Worm (Caenorhabditis elegans) whole organism, L4 larva: Measurements from ENCODE around the gene ostb-1.

Source experiments
- Y75B8A.6 ChIP-seq: fragments of 200-800 bp; sonication (Bioruptor generic); IDR thresholded peaks from 2 replicates; pipeline ENCODE4 v1.3.6; 2022; ENCODE audit warnings: missing genetic modification reagents, missing genetic modification characterization, missing compliant biosample characterization
- aha-1 ChIP-seq: fragments of 150-350 bp; peaks from one replicate; lab custom pipeline; 2014; ENCODE audit warnings: missing biosample characterization, missing genetic modification characterization
- hif-1 ChIP-seq, 2 experiments: sonication (generic microtip); optimal IDR thresholded peaks; 2 replicates each; lab custom pipeline; 2016 to 2017; ENCODE audit warnings: missing compliant biosample characterization in 2 of 2, missing genetic modification characterization in 2 of 2, missing genetic modification reagents in 2 of 2, missing genotype in 2 of 2, mild to moderate bottlenecking in 1 of 2
- hlh-11 ChIP-seq: fragments of 200-800 bp; sonication (Bioruptor generic); optimal IDR thresholded peaks from 2 replicates; lab custom pipeline; 2018; ENCODE audit warnings: mild to moderate bottlenecking, missing genetic modification characterization, missing compliant biosample characterization
- hlh-30 ChIP-seq: sonication (generic microtip); optimal IDR thresholded peaks from 2 replicates; lab custom pipeline; 2017; ENCODE audit warnings: antibody characterized with exemption, mild to moderate bottlenecking, missing genetic modification characterization, missing compliant biosample characterization; ENCODE audit not compliant: insufficient read depth
- lsy-2 ChIP-seq, 2 experiments: fragments of 150-350 bp in 1 of 2; sonication (generic microtip) in 1 of 2; optimal IDR thresholded peaks; 2 replicates each; lab custom pipeline; 2014 to 2017; ENCODE audit warnings: missing biosample characterization in 2 of 2, missing genetic modification characterization in 2 of 2
- nhr-11 ChIP-seq: fragments of 150-350 bp; optimal IDR thresholded peaks from 2 replicates; lab custom pipeline; 2014; ENCODE audit warnings: missing biosample characterization, missing genetic modification characterization
- unc-39 ChIP-seq: sonication (generic microtip); optimal IDR thresholded peaks from 2 replicates; lab custom pipeline; 2017; ENCODE audit warnings: missing biosample characterization, missing genetic modification characterization
- zfp-3 ChIP-seq: fragments of 200-800 bp; sonication (Bioruptor generic); conservative IDR thresholded peaks from 2 replicates; pipeline ENCODE4 v1.3.6; 2022; ENCODE audit warnings: missing genetic modification reagents, missing genetic modification characterization, missing compliant biosample characterization

ostb-1 gene

ce11 chrII:7900762-7901161 is 36.5 kb downstream of the ostb-1 start:
- TF ChIP-seq aha-1 (tag; lab: Kevin White, UChicago) (peak; percentile 92), zfp-3 (no peak)
- TF ChIP-seq, all 104 proteins: peak for 1

- TF ChIP-seq lsy-2 (tag; optimal IDR thresholded peaks at IDR 0.05; lab: Kevin White, UChicago) (no peak), hif-1 (tag; optimal IDR thresholded peaks at IDR 0.05; lab: Kevin White, UChicago) (no peak)
These were observed 37.7 kb downstream of the ostb-1 start for ce11 chrII:7901990-7902389.

ce11 chrII:7907539-7907997 is 43.3 kb downstream of the ostb-1 start, which contains the start of gene best-23:
best-23 (minus strand) TSS chrII:7907589.
- TF ChIP-seq hlh-30 (tag; lab: Kevin White, UChicago), result peak; percentile 45
- TF ChIP-seq nhr-11 (tag; lab: Kevin White, UChicago), result peak; percentile 6
- TF ChIP-seq hlh-11, result peak; percentile 22
- TF ChIP-seq Y75B8A.6 (GFP tag; lab: Robert Waterston, UW), result no peak

DNA sequence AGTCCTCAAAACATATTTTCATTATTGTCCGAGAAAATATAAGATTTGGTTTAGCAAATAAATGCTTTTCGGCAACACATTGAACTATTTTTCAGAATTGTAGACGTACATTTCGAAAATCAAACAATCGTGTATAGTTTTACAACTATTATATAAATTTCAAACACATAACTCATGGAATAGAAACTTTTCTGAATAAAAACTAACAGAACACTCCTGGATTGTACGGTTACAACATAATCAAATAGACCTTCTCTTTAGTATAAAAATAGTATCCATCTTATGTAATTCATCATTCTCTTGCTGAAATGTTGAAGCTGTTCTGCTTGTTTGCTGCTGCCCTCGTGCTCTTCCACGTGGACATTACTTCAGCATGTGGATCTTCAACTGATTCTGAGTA is 46.7 kb downstream of the ostb-1 start, which contains the start of gene ZK675.4:
ZK675.4 (plus strand) TSS at position 301 of the 400 bp plus-strand sequence.
- TF ChIP-seq aha-1 (tag; lab: Kevin White, UChicago) (peak; percentile 38), unc-39 (tag; lab: Kevin White, UChicago) (no peak)
